Fruit fly (Drosophila melanogaster) whole organism, embryonic: ENCODE data around the gene CG13454.
A peak's percentile ranks its signal among the peaks of the same experiment; 100 is the strongest.

ENCODE experiments used
- Bgb ChIP-seq: fragments of 200-800 bp; sonication (Bioruptor generic); IDR thresholded peaks from 2 replicates; pipeline ENCODE4 v1.3.6; 2022; ENCODE audit warnings: missing biosample characterization, missing genetic modification characterization; ENCODE audit not compliant: partially characterized antibody
- CG10979 ChIP-seq: fragments of 200-800 bp; sonication (Bioruptor generic); optimal IDR thresholded peaks from 2 replicates; lab custom pipeline; 2018; ENCODE audit warnings: missing biosample characterization, mild to moderate bottlenecking, missing genetic modification characterization, moderate library complexity
- CG11504 ChIP-seq: fragments of 200-800 bp; sonication (Bioruptor generic); optimal IDR thresholded peaks from 3 replicates; lab custom pipeline; 2019; ENCODE audit warnings: missing biosample characterization, mild to moderate bottlenecking, missing genetic modification characterization, moderate library complexity
- CG12219 ChIP-seq: fragments of 200-800 bp; sonication (Bioruptor generic); optimal IDR thresholded peaks from 3 replicates; lab custom pipeline; 2018; ENCODE audit warnings: missing biosample characterization, mild to moderate bottlenecking, missing genetic modification characterization
- CG12299 ChIP-seq: fragments of 200-800 bp; sonication (Bioruptor generic); optimal IDR thresholded peaks from 2 replicates; lab custom pipeline; 2018; ENCODE audit warnings: missing biosample characterization, mild to moderate bottlenecking, missing genetic modification characterization
- CG12769 ChIP-seq: fragments of 200-800 bp; sonication (Bioruptor generic); optimal IDR thresholded peaks from 2 replicates; lab custom pipeline; 2019; ENCODE audit warnings: missing biosample characterization, mild to moderate bottlenecking, missing genetic modification characterization, moderate library complexity
- CG13287 ChIP-seq: fragments of 200-800 bp; sonication (Bioruptor generic); IDR thresholded peaks from 2 replicates; pipeline ENCODE4 v1.3.6; 2022; ENCODE audit warnings: missing biosample characterization, missing genetic modification characterization; ENCODE audit not compliant: partially characterized antibody
- CG14710 ChIP-seq: fragments of 200-800 bp; sonication (Bioruptor generic); optimal IDR thresholded peaks from 3 replicates; lab custom pipeline; 2019; ENCODE audit warnings: missing biosample characterization, mild to moderate bottlenecking, missing genetic modification characterization, moderate library complexity
- CG15011 ChIP-seq: fragments of 200-800 bp; sonication (Bioruptor generic); optimal IDR thresholded peaks from 3 replicates; lab custom pipeline; 2018; ENCODE audit warnings: missing biosample characterization, mild to moderate bottlenecking, missing genetic modification characterization
- CG1603 ChIP-seq: fragments of 200-800 bp; sonication (Bioruptor generic); optimal IDR thresholded peaks from 2 replicates; lab custom pipeline; 2019; ENCODE audit warnings: missing biosample characterization, mild to moderate bottlenecking, missing genetic modification characterization, moderate library complexity
- CG16779 ChIP-seq: fragments of 200-800 bp; sonication (Bioruptor generic); IDR thresholded peaks from 2 replicates; pipeline ENCODE4 v1.3.6; 2022; ENCODE audit warnings: missing biosample characterization, missing genetic modification characterization
- CG17385 ChIP-seq: fragments of 200-800 bp; sonication (Bioruptor generic); optimal IDR thresholded peaks from 3 replicates; lab custom pipeline; 2018; ENCODE audit warnings: missing biosample characterization, mild to moderate bottlenecking, missing genetic modification characterization
- CG17802 ChIP-seq: fragments of 200-800 bp; sonication (Bioruptor generic); optimal IDR thresholded peaks from 2 replicates; lab custom pipeline; 2018; ENCODE audit warnings: missing biosample characterization, mild to moderate bottlenecking, missing genetic modification characterization, moderate library complexity
- CG17912 ChIP-seq: fragments of 200-800 bp; sonication (Bioruptor generic); optimal IDR thresholded peaks from 2 replicates; lab custom pipeline; 2018; ENCODE audit warnings: missing biosample characterization, mild to moderate bottlenecking, missing genetic modification characterization
- CG18476 ChIP-seq: fragments of 200-800 bp; sonication (Bioruptor generic); optimal IDR thresholded peaks from 2 replicates; lab custom pipeline; 2016; ENCODE audit warnings: missing biosample characterization, mild to moderate bottlenecking, missing genetic modification characterization
- CG31441 ChIP-seq: fragments of 200-800 bp; sonication (Bioruptor generic); IDR thresholded peaks from 2 replicates; pipeline ENCODE4 v1.3.6; 2022; ENCODE audit warnings: missing biosample characterization, missing genetic modification characterization
- CG4820 ChIP-seq: fragments of 200-800 bp; sonication (Bioruptor generic); optimal IDR thresholded peaks from 3 replicates; lab custom pipeline; 2016; ENCODE audit warnings: missing biosample characterization, missing genetic modification characterization
- CG4854 ChIP-seq: fragments of 200-800 bp; sonication (Bioruptor generic); optimal IDR thresholded peaks from 2 replicates; lab custom pipeline; 2016; ENCODE audit warnings: missing biosample characterization, missing genetic modification characterization, inconsistent platforms
- CG6175 ChIP-seq: fragments of 200-800 bp; sonication (Bioruptor generic); IDR thresholded peaks from 3 replicates; pipeline ENCODE4 v1.3.6; 2022; ENCODE audit warnings: missing biosample characterization, missing genetic modification characterization
- CG6854 ChIP-seq: fragments of 200-800 bp; sonication (Bioruptor generic); optimal IDR thresholded peaks from 3 replicates; lab custom pipeline; 2017; ENCODE audit warnings: missing biosample characterization, mild to moderate bottlenecking, missing genetic modification characterization
- CG8281 ChIP-seq: fragments of 200-800 bp; sonication (Bioruptor generic); optimal IDR thresholded peaks from 2 replicates; lab custom pipeline; 2018; ENCODE audit warnings: missing biosample characterization, mild to moderate bottlenecking, missing genetic modification characterization, moderate library complexity
- CG8944 ChIP-seq: fragments of 200-800 bp; sonication (Bioruptor generic); optimal IDR thresholded peaks from 3 replicates; lab custom pipeline; 2016; ENCODE audit warnings: missing biosample characterization, missing genetic modification characterization
- CG9932 ChIP-seq: fragments of 200-800 bp; sonication (Bioruptor generic); IDR thresholded peaks from 2 replicates; pipeline ENCODE4 v1.3.6; 2022; ENCODE audit warnings: missing biosample characterization, missing genetic modification characterization
- CHES-1-like ChIP-seq: fragments of 200-800 bp; sonication (Bioruptor generic); optimal IDR thresholded peaks from 2 replicates; lab custom pipeline; 2016; ENCODE audit warnings: missing biosample characterization, missing genetic modification characterization
- CkIIα-i1 ChIP-seq: fragments of 200-800 bp; sonication (Bioruptor generic); IDR thresholded peaks from 2 replicates; pipeline ENCODE4 v1.3.6; 2022; ENCODE audit warnings: missing biosample characterization, missing genetic modification characterization
- Ets97D ChIP-seq: fragments of 200-800 bp; sonication (Bioruptor generic); optimal IDR thresholded peaks from 3 replicates; lab custom pipeline; 2016; ENCODE audit warnings: missing biosample characterization, missing genetic modification characterization
- Hand ChIP-seq: fragments of 200-800 bp; sonication (Bioruptor generic); optimal IDR thresholded peaks from 2 replicates; lab custom pipeline; 2017; ENCODE audit warnings: mild to moderate bottlenecking, missing biosample characterization, missing genetic modification reagents, missing genetic modification characterization
- Hmx ChIP-seq: fragments of 200-800 bp; sonication (Bioruptor generic); optimal IDR thresholded peaks from 2 replicates; lab custom pipeline; 2016; ENCODE audit warnings: missing biosample characterization, missing genetic modification characterization
- Med ChIP-seq: fragments of 200-800 bp; sonication (Bioruptor generic); peaks from one replicate; lab custom pipeline; 2016; ENCODE audit warnings: missing biosample characterization, missing genetic modification characterization, mild to moderate bottlenecking, inconsistent platforms, moderate library complexity
- NFAT ChIP-seq: fragments of 200-800 bp; sonication (Bioruptor generic); IDR thresholded peaks from 2 replicates; pipeline ENCODE4 v1.3.6; 2022; ENCODE audit warnings: missing biosample characterization, missing genetic modification characterization
- Ravus ChIP-seq: fragments of 200-800 bp; sonication (Bioruptor generic); IDR thresholded peaks from 2 replicates; pipeline ENCODE4 v1.3.6; 2022; ENCODE audit warnings: missing biosample characterization, missing genetic modification characterization
- aop ChIP-seq: fragments of 200-800 bp; sonication (Bioruptor generic); IDR thresholded peaks from 2 replicates; pipeline ENCODE4 v1.3.6; 2022; ENCODE audit warnings: missing biosample characterization, missing genetic modification characterization
- bsh ChIP-seq, 2 experiments: fragments of 200-800 bp; sonication (Bioruptor generic); optimal IDR thresholded peaks; 2 replicates each; lab custom pipeline; 2017 to 2018; ENCODE audit warnings: mild to moderate bottlenecking in 2 of 2, missing biosample characterization in 2 of 2, missing genetic modification characterization in 2 of 2, moderate library complexity in 1 of 2
- chn ChIP-seq: fragments of 200-800 bp; sonication (Bioruptor generic); optimal IDR thresholded peaks from 2 replicates; lab custom pipeline; 2016; ENCODE audit warnings: missing biosample characterization, missing genetic modification characterization
- dati ChIP-seq: fragments of 200-800 bp; sonication (Bioruptor generic); IDR thresholded peaks from 2 replicates; pipeline ENCODE4 v1.3.6; 2022; ENCODE audit warnings: missing biosample characterization, missing genetic modification characterization
- dm ChIP-seq: fragments of 200-800 bp; sonication (Bioruptor generic); optimal IDR thresholded peaks from 3 replicates; lab custom pipeline; 2016; ENCODE audit warnings: missing biosample characterization, missing genetic modification characterization
- hbn ChIP-seq: fragments of 200-800 bp; sonication (Bioruptor generic); IDR thresholded peaks from 2 replicates; pipeline ENCODE4 v1.3.6; 2022; ENCODE audit warnings: missing biosample characterization, missing genetic modification characterization; ENCODE audit not compliant: partially characterized antibody
- hth ChIP-seq: fragments of >200 bp; optimal IDR thresholded peaks from 2 replicates; lab custom pipeline; 2017; ENCODE audit warnings: inconsistent platforms
- mld ChIP-seq: fragments of 200-800 bp; sonication (Bioruptor generic); IDR thresholded peaks from 3 replicates; pipeline ENCODE4 v1.3.6; 2022; ENCODE audit warnings: missing biosample characterization, missing genetic modification characterization; ENCODE audit not compliant: partially characterized antibody
- odd ChIP-seq: fragments of 200-800 bp; sonication (Bioruptor generic); optimal IDR thresholded peaks from 2 replicates; lab custom pipeline; 2017; ENCODE audit warnings: missing biosample characterization, mild to moderate bottlenecking, missing genetic modification characterization
- otp ChIP-seq: fragments of 200-800 bp; sonication (Bioruptor generic); IDR thresholded peaks from 3 replicates; pipeline ENCODE4, ENCODE4 v1.3.6; 2022; ENCODE audit warnings: missing biosample characterization, missing genetic modification characterization
- ranshi ChIP-seq: fragments of 200-800 bp; sonication (Bioruptor generic); IDR thresholded peaks from 2 replicates; pipeline ENCODE4 v1.3.6; 2022; ENCODE audit warnings: missing biosample characterization, missing genetic modification characterization
- salm ChIP-seq: fragments of 200-800 bp; sonication (Bioruptor generic); optimal IDR thresholded peaks from 2 replicates; lab custom pipeline; 2018; ENCODE audit warnings: missing biosample characterization, mild to moderate bottlenecking, missing genetic modification characterization
- shn ChIP-seq: fragments of 200-800 bp; sonication (Bioruptor generic); optimal IDR thresholded peaks from 3 replicates; lab custom pipeline; 2016; ENCODE audit warnings: missing biosample characterization, missing genetic modification characterization
- sim ChIP-seq: fragments of 200-800 bp; sonication (Bioruptor generic); IDR thresholded peaks from 2 replicates; pipeline ENCODE4 v1.3.6; 2022; ENCODE audit warnings: missing biosample characterization, missing genetic modification characterization
- sr ChIP-seq: fragments of 200-800 bp; sonication (Bioruptor generic); IDR thresholded peaks from 3 replicates; pipeline ENCODE4 v1.3.6; 2022; ENCODE audit warnings: missing biosample characterization, missing genetic modification characterization
- stc ChIP-seq: fragments of 200-800 bp; sonication (Bioruptor generic); IDR thresholded peaks from 2 replicates; pipeline ENCODE4 v1.3.6; 2022; ENCODE audit warnings: missing biosample characterization, missing genetic modification characterization
- tll ChIP-seq, 2 experiments: fragments of 200-800 bp in 1 of 2; fragments of >200 bp in 1 of 2; sonication (Bioruptor generic) in 1 of 2; optimal IDR thresholded peaks; 2 replicates each; lab custom pipeline; 2017 to 2019; ENCODE audit warnings: missing biosample characterization in 2 of 2, missing genetic modification characterization in 2 of 2, mild to moderate bottlenecking in 1 of 2, moderate library complexity in 1 of 2
- trem ChIP-seq: fragments of 200-800 bp; optimal IDR thresholded peaks from 3 replicates; lab custom pipeline; 2019; ENCODE audit warnings: missing biosample characterization, mild to moderate bottlenecking, missing genetic modification characterization, moderate library complexity
- tup ChIP-seq: fragments of 200-800 bp; sonication (Bioruptor generic); optimal IDR thresholded peaks from 2 replicates; lab custom pipeline; 2016; ENCODE audit warnings: missing biosample characterization, mild to moderate bottlenecking, missing genetic modification characterization, moderate library complexity

The CG13454 gene

DNA sequence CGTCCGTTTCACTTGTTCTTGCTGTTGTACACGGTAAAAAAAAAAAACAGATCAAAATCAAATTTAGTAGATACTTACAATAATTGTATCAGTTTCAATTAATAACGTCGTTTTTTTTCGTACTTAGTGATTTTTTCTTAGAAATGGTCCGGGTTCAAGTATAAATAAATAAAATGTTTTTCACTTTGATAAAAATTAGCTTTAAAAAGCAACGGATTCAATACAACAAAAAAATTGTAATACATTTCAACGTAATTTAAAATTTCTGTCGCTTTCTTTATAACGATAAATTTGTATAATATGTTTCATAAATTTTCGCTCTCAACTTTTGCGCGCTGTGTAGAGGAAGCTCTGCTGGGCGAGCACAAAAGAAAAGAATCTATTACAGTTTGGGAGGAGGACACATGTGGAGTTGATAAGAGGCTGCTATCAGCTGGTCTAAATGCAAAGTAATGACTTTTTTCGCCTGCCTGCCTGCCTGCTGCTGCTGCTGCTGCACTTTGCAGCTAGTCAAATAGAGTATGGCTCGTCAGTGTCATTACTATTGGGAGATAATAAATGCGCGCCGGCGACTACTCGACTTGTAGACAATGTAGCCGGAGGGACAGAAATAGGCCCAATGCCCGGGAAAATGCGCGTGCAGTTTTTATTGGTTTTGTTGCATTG is 21.2 kb upstream of the CG13454 start (continued):
- peak; percentile 12; the same call in 1 of the 2 replicates for TF ChIP-seq ranshi (GFP tag; lab: Robert Waterston, UW)
- no peak for TF ChIP-seq CG9932 (GFP tag; lab: Robert Waterston, UW)
- no peak for TF ChIP-seq CG12299 (tag; lab: Kevin White, UChicago)
- no peak for TF ChIP-seq sr (GFP tag; lab: Robert Waterston, UW)
- TF ChIP-seq CG10979, result peak; percentile 76
- peak; percentile 11 for TF ChIP-seq CG8944 (GFP tag; lab: Kevin White, UChicago)
- TF ChIP-seq CG18476 (GFP tag; lab: Kevin White, UChicago), result peak; percentile 56
- TF ChIP-seq sim (GFP tag; lab: Robert Waterston, UW), result no peak
- peak; percentile 49 for TF ChIP-seq shn (GFP tag; lab: Kevin White, UChicago)
- TF ChIP-seq CHES-1-like (GFP tag; lab: Kevin White, UChicago), result peak; percentile 7
- TF ChIP-seq Hand (GFP tag; lab: Kevin White, UChicago), result peak; percentile 5
- TF ChIP-seq CG12219 (GFP tag; lab: Kevin White, UChicago), result peak; percentile 0
- TF ChIP-seq bsh (GFP tag; optimal IDR thresholded peaks at IDR 0.05; lab: Kevin White, UChicago), result peak in 1 of 2 experiments; percentile 80
- TF ChIP-seq salm (tag; lab: Kevin White, UChicago), result no peak
- TF ChIP-seq Hmx, result peak; percentile 49
- TF ChIP-seq Ravus, result no peak
- peak; percentile 42 for TF ChIP-seq Med (GFP tag; lab: Kevin White, UChicago)
- no peak for TF ChIP-seq hth (lab: Kevin White, UChicago)
- no peak for TF ChIP-seq mld
- peak; percentile 80 for TF ChIP-seq CG31441
- peak; percentile 65 for TF ChIP-seq odd (GFP tag; lab: Kevin White, UChicago)
- TF ChIP-seq NFAT (GFP tag; lab: Robert Waterston, UW), result no peak
- TF ChIP-seq CG17802 (tag; lab: Kevin White, UChicago), result no peak
- no peak for TF ChIP-seq CG13287 (GFP tag; lab: Robert Waterston, UW)
- TF ChIP-seq tll (GFP tag; optimal IDR thresholded peaks at IDR 0.05; lab: Kevin White, UChicago), result peak in 1 of 2 experiments; percentile 77
- TF ChIP-seq stc, result peak; percentile 62
- TF ChIP-seq CG17912 (GFP tag; lab: Kevin White, UChicago), result no peak
- no peak for TF ChIP-seq aop (GFP tag; lab: Robert Waterston, UW)
- TF ChIP-seq dm (GFP tag; lab: Kevin White, UChicago), result peak; percentile 9
- no peak for TF ChIP-seq CG12769 (tag; lab: Kevin White, UChicago)
- TF ChIP-seq CG4820 (GFP tag; lab: Kevin White, UChicago), result peak; percentile 63
- no peak for TF ChIP-seq CG1603 (tag; lab: Kevin White, UChicago)
- peak; percentile 70 for TF ChIP-seq CG14710 (tag; lab: Kevin White, UChicago)
- TF ChIP-seq CG17385, result peak; percentile 63
- TF ChIP-seq CG6175 (GFP tag; lab: Robert Waterston, UW), result no peak
- TF ChIP-seq CG4854 (GFP tag; lab: Kevin White, UChicago), result no peak
- no peak for TF ChIP-seq hbn (GFP tag; lab: Robert Waterston, UW)
- TF ChIP-seq CG15011 (GFP tag; lab: Kevin White, UChicago), result peak; percentile 55
- no peak for TF ChIP-seq otp (GFP tag; lab: Robert Waterston, UW)
- no peak for TF ChIP-seq tup (GFP tag; lab: Kevin White, UChicago)
- peak; percentile 49 for TF ChIP-seq CG8281 (tag; lab: Kevin White, UChicago)
- peak; percentile 19 for TF ChIP-seq chn
- no peak for TF ChIP-seq Bgb (GFP tag; lab: Robert Waterston, UW)
- TF ChIP-seq trem (tag; lab: Kevin White, UChicago), result peak; percentile 62
- TF ChIP-seq CG11504 (tag; lab: Kevin White, UChicago), result peak; percentile 85
- no peak for TF ChIP-seq CG16779
- TF ChIP-seq CkIIα-i1 (GFP tag; lab: Robert Waterston, UW), result no peak
- no peak for TF ChIP-seq dati (GFP tag; lab: Robert Waterston, UW)
- TF ChIP-seq CG6854 (GFP tag; lab: Kevin White, UChicago), result peak; percentile 54
- no peak for TF ChIP-seq Ets97D (GFP tag; lab: Kevin White, UChicago)
